Fruit fly (Drosophila melanogaster): ENCODE results near the gene CG14273.

The CG14273 gene

dm6 chr2L:8389231-8389630 is 46.7 kb downstream of the CG14273 start, which contains the start of gene CG42819:
CG42819 (minus strand) TSS chr2L:8389331.
- TF ChIP-seq Hr4 (GFP tag; optimal IDR thresholded peaks at IDR 0.05) (no peak), CG4318 (GFP tag; optimal IDR thresholded peaks at IDR 0.05) (no peak), eg (GFP tag; IDR thresholded peaks at IDR 0.05) (no peak), Ets21C (GFP tag; optimal IDR thresholded peaks at IDR 0.05) (no peak), CG32006 (GFP tag; optimal IDR thresholded peaks at IDR 0.05) (no peak), fd85E (GFP tag; optimal IDR thresholded peaks at IDR 0.05) (no peak), esn (GFP tag; optimal IDR thresholded peaks at IDR 0.05) (no peak), topi (GFP tag; optimal IDR thresholded peaks at IDR 0.05) (no peak), spab (GFP tag; optimal IDR thresholded peaks at IDR 0.05) (no peak)

- TF ChIP-seq Hr39 (GFP tag; optimal IDR thresholded peaks at IDR 0.05) (no peak), Ets21C (GFP tag; optimal IDR thresholded peaks at IDR 0.05) (no peak)
Observed at dm6 chr2L:8392298-8392697, 49.8 kb downstream of the CG14273 start, which contains the start of gene CG42820. CG42820 (minus strand) TSS chr2L:8392398.

dm6 chr2L:8393122-8393521 is 50.6 kb downstream of the CG14273 start, which contains the start of gene Acp29AB:
Acp29AB (minus strand) TSS chr2L:8393222.
- no peak for TF ChIP-seq esn (GFP tag; optimal IDR thresholded peaks at IDR 0.05)
- no peak for TF ChIP-seq spab (GFP tag; optimal IDR thresholded peaks at IDR 0.05)
- TF ChIP-seq CG10631 (GFP tag; optimal IDR thresholded peaks at IDR 0.05), result no peak
- no peak for TF ChIP-seq CG11294 (GFP tag; IDR thresholded peaks at IDR 0.05)
- no peak for TF ChIP-seq CG8632 (GFP tag; optimal IDR thresholded peaks at IDR 0.05)
- no peak for TF ChIP-seq achi (GFP tag; optimal IDR thresholded peaks at IDR 0.05)
- TF ChIP-seq CG11902 (GFP tag; optimal IDR thresholded peaks at IDR 0.05), result no peak
- no peak for TF ChIP-seq Lpt (GFP tag; optimal IDR thresholded peaks at IDR 0.05)
- TF ChIP-seq CG6163 (GFP tag; IDR thresholded peaks at IDR 0.05), result no peak
- no peak for TF ChIP-seq CG15336 (GFP tag; IDR thresholded peaks at IDR 0.05)
- TF ChIP-seq Hr4 (GFP tag; optimal IDR thresholded peaks at IDR 0.05), result no peak

All from whole organism, prepupa.